Worm (Caenorhabditis elegans) whole organism, midembryonic: ENCODE measurements around the gene D1079.1.

ENCODE experiments used
- cog-1 ChIP-seq: sonication (generic microtip); optimal IDR thresholded peaks from 2 replicates; lab custom pipeline; 2016; ENCODE audit warnings: missing genetic modification characterization, missing compliant biosample characterization
- med-1 ChIP-seq: sonication (generic microtip); optimal IDR thresholded peaks from 2 replicates; lab custom pipeline; 2017; ENCODE audit warnings: missing genetic modification characterization, mild to moderate bottlenecking, missing compliant biosample characterization, antibody characterized with exemption, missing genetic modification reagents; ENCODE audit not compliant: insufficient read depth

- TF ChIP-seq med-1 (no peak), cog-1 (tag; lab: Kevin White, UChicago) (no peak)
Observed at ce11 chrX:4439616-4440015, 36.7 kb downstream of the D1079.1 start.
